Worm (Caenorhabditis elegans) whole organism, young adult: Measurements from ENCODE around the gene W06A11.1.

ENCODE experiments used
- B0019.2 ChIP-seq: fragments of 200-800 bp; sonication (Bioruptor generic); conservative IDR thresholded peaks from 2 replicates; pipeline ENCODE4 v1.3.6; 2022; ENCODE audit warnings: missing genetic modification reagents, missing genetic modification characterization, missing compliant biosample characterization
- D2030.7 ChIP-seq: fragments of 200-800 bp; sonication (Bioruptor generic); IDR thresholded peaks from 2 replicates; pipeline ENCODE4 v1.3.6; 2022; ENCODE audit warnings: missing genetic modification reagents, missing genetic modification characterization, missing compliant biosample characterization
- F10E7.11 ChIP-seq: sonication (generic microtip); optimal IDR thresholded peaks from 2 replicates; lab custom pipeline; 2017; ENCODE audit warnings: mild to moderate bottlenecking, missing genetic modification characterization, moderate library complexity, missing compliant biosample characterization
- F23B12.7 ChIP-seq: sonication (generic microtip); optimal IDR thresholded peaks from 2 replicates; lab custom pipeline; 2017; ENCODE audit warnings: missing genetic modification characterization, mild to moderate bottlenecking, missing compliant biosample characterization, antibody characterized with exemption, moderate library complexity; ENCODE audit not compliant: insufficient read depth
- F33H1.4 ChIP-seq: fragments of 200-800 bp; sonication (Bioruptor generic); IDR thresholded peaks from 2 replicates; pipeline ENCODE4 v1.3.6; 2022; ENCODE audit warnings: missing genetic modification reagents, missing genetic modification characterization, missing compliant biosample characterization
- F49E8.2 ChIP-seq: sonication (generic microtip); optimal IDR thresholded peaks from 3 replicates; lab custom pipeline; 2017; ENCODE audit warnings: missing genetic modification characterization, mild to moderate bottlenecking, missing compliant biosample characterization, antibody characterized with exemption, moderate library complexity; ENCODE audit not compliant: insufficient read depth
- F52B5.7 ChIP-seq: sonication (generic microtip); optimal IDR thresholded peaks from 2 replicates; lab custom pipeline; 2016; ENCODE audit warnings: mild to moderate bottlenecking, missing genetic modification characterization, missing compliant biosample characterization
- F57A8.1 ChIP-seq: fragments of 200-800 bp; sonication (Bioruptor generic); optimal IDR thresholded peaks from 2 replicates; lab custom pipeline; 2018; ENCODE audit warnings: mild to moderate bottlenecking, missing genetic modification characterization, moderate library complexity, missing compliant biosample characterization
- K11D2.4 ChIP-seq: fragments of 200-800 bp; sonication (Bioruptor generic); IDR thresholded peaks from 2 replicates; pipeline ENCODE4 v1.3.6; 2022; ENCODE audit warnings: missing genetic modification reagents, missing genetic modification characterization, missing compliant biosample characterization
- akir-1 ChIP-seq: fragments of 200-800 bp; sonication (Bioruptor generic); optimal IDR thresholded peaks from 2 replicates; lab custom pipeline; 2018; ENCODE audit warnings: mild to moderate bottlenecking, missing genetic modification characterization, moderate library complexity, missing compliant biosample characterization
- aptf-2 ChIP-seq: fragments of 200-800 bp; sonication (Bioruptor generic); conservative IDR thresholded peaks from 2 replicates; pipeline ENCODE4 v1.3.6; 2022; ENCODE audit warnings: missing genetic modification reagents, missing genetic modification characterization, missing compliant biosample characterization
- aptf-3 ChIP-seq: fragments of 200-800 bp; sonication (Bioruptor generic); IDR thresholded peaks from 2 replicates; pipeline ENCODE4 v1.3.6; 2022; ENCODE audit warnings: missing genetic modification characterization, missing compliant biosample characterization
- atf-7 ChIP-seq: sonication (generic microtip); optimal IDR thresholded peaks from 2 replicates; lab custom pipeline; 2017; ENCODE audit warnings: mild to moderate bottlenecking, missing genetic modification characterization, missing compliant biosample characterization
- ceh-58 ChIP-seq: fragments of 200-800 bp; sonication (Bioruptor generic); IDR thresholded peaks from 2 replicates; pipeline ENCODE4 v1.3.6; 2022; ENCODE audit warnings: missing genetic modification characterization, missing compliant biosample characterization
- ceh-91 ChIP-seq: fragments of 200-800 bp; sonication (Bioruptor generic); IDR thresholded peaks from 2 replicates; pipeline ENCODE4 v1.3.6; 2022; ENCODE audit warnings: missing genetic modification reagents, missing genetic modification characterization, missing compliant biosample characterization
- chd-7 ChIP-seq: sonication (generic microtip); optimal IDR thresholded peaks from 2 replicates; lab custom pipeline; 2016; ENCODE audit warnings: mild to moderate bottlenecking, missing genetic modification characterization, moderate library complexity, missing compliant biosample characterization
- dox-1 ChIP-seq: fragments of 200-800 bp; sonication (Bioruptor generic); IDR thresholded peaks from 2 replicates; pipeline ENCODE4 v1.3.6; 2022; ENCODE audit warnings: missing genetic modification reagents, missing genetic modification characterization, missing compliant biosample characterization
- efl-1 ChIP-seq: fragments of 150-350 bp; optimal IDR thresholded peaks from 2 replicates; lab custom pipeline; 2014; ENCODE audit warnings: missing biosample characterization, missing genetic modification reagents, missing genetic modification characterization
- egrh-3 ChIP-seq: fragments of 200-800 bp; sonication (Bioruptor generic); IDR thresholded peaks from 2 replicates; pipeline ENCODE4 v1.3.6; 2022; ENCODE audit warnings: missing genetic modification reagents, missing genetic modification characterization, missing compliant biosample characterization
- ekl-4 ChIP-seq: fragments of 200-800 bp; sonication (Bioruptor generic); IDR thresholded peaks from 2 replicates; pipeline ENCODE4 v1.3.6; 2022; ENCODE audit warnings: missing genetic modification reagents, missing genetic modification characterization, missing compliant biosample characterization
- ets-4 ChIP-seq: fragments of 200-800 bp; sonication (Bioruptor generic); optimal IDR thresholded peaks from 2 replicates; lab custom pipeline; 2018; ENCODE audit warnings: mild to moderate bottlenecking, missing genetic modification characterization, missing compliant biosample characterization
- him-1 ChIP-seq: sonication (generic microtip); optimal IDR thresholded peaks from 2 replicates; lab custom pipeline; 2016; ENCODE audit warnings: missing genotype, missing genetic modification reagents, missing genetic modification characterization, missing compliant biosample characterization
- hlh-26 ChIP-seq: fragments of 200-800 bp; sonication (Bioruptor generic); conservative IDR thresholded peaks from 2 replicates; pipeline ENCODE4 v1.3.6; 2022; ENCODE audit warnings: missing genetic modification reagents, missing genetic modification characterization, missing compliant biosample characterization
- let-526 ChIP-seq: fragments of 200-800 bp; sonication (Bioruptor generic); IDR thresholded peaks from 2 replicates; pipeline ENCODE4 v1.3.6; 2022; ENCODE audit warnings: missing genetic modification reagents, missing genetic modification characterization, missing compliant biosample characterization
- lin-26 ChIP-seq: fragments of 200-800 bp; sonication (Bioruptor generic); IDR thresholded peaks from 2 replicates; pipeline ENCODE4 v1.3.6; 2022; ENCODE audit warnings: missing genetic modification reagents, missing genetic modification characterization, missing compliant biosample characterization
- lin-40 ChIP-seq: sonication (generic microtip); optimal IDR thresholded peaks from 2 replicates; lab custom pipeline; 2016; ENCODE audit warnings: missing genetic modification characterization, mild to moderate bottlenecking, missing compliant biosample characterization, missing genotype, missing genetic modification reagents
- lir-1 ChIP-seq: fragments of 200-800 bp; sonication (Bioruptor generic); conservative IDR thresholded peaks from 2 replicates; pipeline ENCODE4 v1.3.6; 2022; ENCODE audit warnings: missing genetic modification reagents, missing genetic modification characterization, missing compliant biosample characterization
- lsl-1 ChIP-seq: fragments of 200-800 bp; sonication (Bioruptor generic); optimal IDR thresholded peaks from 2 replicates; lab custom pipeline; 2018; ENCODE audit warnings: mild to moderate bottlenecking, missing genetic modification characterization, moderate library complexity, missing compliant biosample characterization
- lsy-27 ChIP-seq: sonication (generic microtip); optimal IDR thresholded peaks from 2 replicates; lab custom pipeline; 2017; ENCODE audit warnings: missing genetic modification characterization, mild to moderate bottlenecking, missing compliant biosample characterization, antibody characterized with exemption, missing genotype, borderline replicate concordance; ENCODE audit not compliant: insufficient read depth
- madf-10 ChIP-seq: sonication (generic microtip); optimal IDR thresholded peaks from 2 replicates; lab custom pipeline; 2016; ENCODE audit warnings: mild to moderate bottlenecking, missing genetic modification characterization, missing compliant biosample characterization
- madf-6 ChIP-seq: fragments of 200-800 bp; sonication (Bioruptor generic); IDR thresholded peaks from 2 replicates; pipeline ENCODE4 v1.3.6; 2022; ENCODE audit warnings: missing genetic modification reagents, missing genetic modification characterization, missing compliant biosample characterization
- madf-8 ChIP-seq: fragments of 200-800 bp; sonication (Bioruptor generic); conservative IDR thresholded peaks from 2 replicates; pipeline ENCODE4 v1.3.6; 2022; ENCODE audit warnings: missing genetic modification reagents, missing genetic modification characterization, missing compliant biosample characterization
- mes-4 ChIP-seq: sonication (generic microtip); optimal IDR thresholded peaks from 2 replicates; lab custom pipeline; 2016; ENCODE audit warnings: missing genotype, missing genetic modification characterization, missing compliant biosample characterization
- mxl-1 ChIP-seq: sonication (generic microtip); optimal IDR thresholded peaks from 2 replicates; lab custom pipeline; 2016; ENCODE audit warnings: missing genetic modification characterization, missing compliant biosample characterization
- nfya-2 ChIP-seq: fragments of 200-800 bp; sonication (Bioruptor generic); IDR thresholded peaks from 2 replicates; pipeline ENCODE4 v1.3.6; 2022; ENCODE audit warnings: missing genetic modification reagents, missing genetic modification characterization, missing compliant biosample characterization
- nhr-120 ChIP-seq: fragments of 200-800 bp; sonication (Bioruptor generic); IDR thresholded peaks from 2 replicates; pipeline ENCODE4 v1.3.6; 2022; ENCODE audit warnings: missing genetic modification characterization, missing compliant biosample characterization
- nhr-90 ChIP-seq: sonication (generic microtip); optimal IDR thresholded peaks from 2 replicates; lab custom pipeline; 2016; ENCODE audit warnings: missing genotype, mild to moderate bottlenecking, missing genetic modification characterization, missing compliant biosample characterization
- rec-8 ChIP-seq, 2 experiments: sonication (generic microtip); optimal IDR thresholded peaks; 2 replicates each; lab custom pipeline; 2016; ENCODE audit warnings: mild to moderate bottlenecking in 2 of 2, missing genetic modification characterization in 2 of 2, missing genetic modification reagents in 2 of 2, missing genotype in 2 of 2, missing biosample characterization in 1 of 2, missing compliant biosample characterization in 1 of 2, moderate library complexity in 1 of 2
- snpc-1.3 ChIP-seq: sonication (generic microtip); optimal IDR thresholded peaks from 2 replicates; lab custom pipeline; 2017; ENCODE audit warnings: missing genetic modification characterization, mild to moderate bottlenecking, missing compliant biosample characterization, antibody characterized with exemption, moderate library complexity, missing genotype, missing genetic modification reagents; ENCODE audit not compliant: insufficient read depth
- snpc-3.4 ChIP-seq: sonication (generic microtip); optimal IDR thresholded peaks from 2 replicates; lab custom pipeline; 2017; ENCODE audit warnings: missing genetic modification characterization, mild to moderate bottlenecking, missing compliant biosample characterization, antibody characterized with exemption, moderate library complexity, missing genotype, missing genetic modification reagents
- snpc-4 ChIP-seq, 5 experiments: fragments of 150-350 bp in 1 of 5; sonication (generic microtip) in 4 of 5; optimal IDR thresholded peaks; 2 replicates each; lab custom pipeline; 2014 to 2018; ENCODE audit warnings: missing genetic modification characterization in 5 of 5, missing biosample characterization in 3 of 5, antibody characterized with exemption in 2 of 5, mild to moderate bottlenecking in 2 of 5, missing compliant biosample characterization in 2 of 5, missing genotype in 2 of 5, moderate library complexity in 2 of 5, missing genetic modification reagents in 1 of 5
- tbp1 ChIP-seq: fragments of 200-800 bp; sonication (Bioruptor generic); optimal IDR thresholded peaks from 2 replicates; lab custom pipeline; 2018; ENCODE audit warnings: mild to moderate bottlenecking, missing genetic modification characterization, missing compliant biosample characterization
- tbx-9 ChIP-seq: sonication (generic microtip); optimal IDR thresholded peaks from 2 replicates; lab custom pipeline; 2016; ENCODE audit warnings: borderline replicate concordance, missing genetic modification characterization, inconsistent platforms, missing compliant biosample characterization
- tlf-1 ChIP-seq: fragments of 200-800 bp; sonication (Bioruptor generic); optimal IDR thresholded peaks from 2 replicates; lab custom pipeline; 2018; ENCODE audit warnings: mild to moderate bottlenecking, missing genetic modification characterization, missing compliant biosample characterization
- unc-62 ChIP-seq: fragments of 150-350 bp; optimal IDR thresholded peaks from 2 replicates; lab custom pipeline; 2014; ENCODE audit warnings: missing biosample characterization, missing genetic modification reagents, missing genetic modification characterization
- ztf-22 ChIP-seq: fragments of 200-800 bp; sonication (Bioruptor generic); optimal IDR thresholded peaks from 2 replicates; lab custom pipeline; 2018; ENCODE audit warnings: mild to moderate bottlenecking, missing genetic modification characterization, moderate library complexity, missing compliant biosample characterization
- ztf-26 ChIP-seq: sonication (generic microtip); optimal IDR thresholded peaks from 2 replicates; lab custom pipeline; 2017; ENCODE audit warnings: missing genetic modification characterization, missing compliant biosample characterization

The W06A11.1 gene

ce11 chrII:4042696-4043095 is 24.7 kb upstream of the W06A11.1 start (continued):
- no peak for TF ChIP-seq rec-8 (tag; optimal IDR thresholded peaks at IDR 0.05; lab: Kevin White, UChicago)
- no peak for TF ChIP-seq aptf-2 (GFP tag; lab: Robert Waterston, UW)
- TF ChIP-seq hlh-26 (GFP tag; lab: Robert Waterston, UW), result no peak
- peak; percentile 86; the same call in 1 of the 2 replicates for TF ChIP-seq aptf-3 (GFP tag; lab: Robert Waterston, UW)
- TF ChIP-seq nfya-2 (GFP tag; lab: Robert Waterston, UW), result no peak
- no peak for TF ChIP-seq lsy-27 (tag; lab: Kevin White, UChicago)
- peak; percentile 69; the same call in 1 of the 2 replicates for TF ChIP-seq let-526 (GFP tag; lab: Robert Waterston, UW)
- peak; percentile 32 for TF ChIP-seq F52B5.7 (tag; lab: Kevin White, UChicago)
- TF ChIP-seq F33H1.4 (GFP tag; lab: Robert Waterston, UW), result peak; percentile 36
- no peak for TF ChIP-seq mes-4 (tag; lab: Kevin White, UChicago)
- TF ChIP-seq unc-62 (GFP tag; lab: Kevin White, UChicago), result no peak
- no peak for TF ChIP-seq lir-1 (GFP tag; lab: Robert Waterston, UW)
- no peak for TF ChIP-seq tbx-9 (tag; lab: Kevin White, UChicago)
- no peak for TF ChIP-seq nhr-90 (tag; lab: Kevin White, UChicago)
- no peak for TF ChIP-seq egrh-3 (GFP tag; lab: Robert Waterston, UW)
- no peak for TF ChIP-seq F10E7.11
- TF ChIP-seq K11D2.4 (GFP tag; lab: Robert Waterston, UW), result no peak
- TF ChIP-seq ztf-26, result no peak
- TF ChIP-seq lin-26 (GFP tag; lab: Robert Waterston, UW), result peak; percentile 78
- no peak for TF ChIP-seq ets-4 (GFP tag; lab: Kevin White, UChicago)
- TF ChIP-seq him-1 (tag; lab: Kevin White, UChicago), result no peak
- no peak for TF ChIP-seq nhr-120 (GFP tag; lab: Robert Waterston, UW)
- TF ChIP-seq chd-7 (tag; lab: Kevin White, UChicago), result peak; percentile 46
- TF ChIP-seq ekl-4 (GFP tag; lab: Robert Waterston, UW), result peak; percentile 79
- no peak for TF ChIP-seq F57A8.1 (GFP tag; lab: Kevin White, UChicago)
- TF ChIP-seq snpc-1.3, result peak; percentile 16
- TF ChIP-seq dox-1 (GFP tag; lab: Robert Waterston, UW), result no peak
- TF ChIP-seq tbp1, result peak; percentile 47
- TF ChIP-seq madf-10 (tag; lab: Kevin White, UChicago), result no peak
- TF ChIP-seq F49E8.2, result peak; percentile 53
- TF ChIP-seq madf-8, result peak; percentile 36; the same call in 1 of the 2 replicates
- no peak for TF ChIP-seq F23B12.7 (tag; lab: Kevin White, UChicago)
- TF ChIP-seq ceh-58, result no peak
- TF ChIP-seq mxl-1 (tag; lab: Kevin White, UChicago), result no peak
- TF ChIP-seq lsl-1, result peak; percentile 47
- no peak for TF ChIP-seq ztf-22 (GFP tag; lab: Kevin White, UChicago)
- no peak for TF ChIP-seq snpc-4 (GFP tag; optimal IDR thresholded peaks at IDR 0.05; lab: Kevin White, UChicago)
- no peak for TF ChIP-seq snpc-4 (tag; optimal IDR thresholded peaks at IDR 0.05; lab: Kevin White, UChicago)
- no peak for TF ChIP-seq akir-1 (GFP tag; lab: Kevin White, UChicago)
- TF ChIP-seq ceh-91 (GFP tag; lab: Robert Waterston, UW), result no peak
- TF ChIP-seq tlf-1, result peak; percentile 38
- no peak for TF ChIP-seq D2030.7
- no peak for TF ChIP-seq snpc-3.4 (tag; lab: Kevin White, UChicago)
- TF ChIP-seq efl-1 (GFP tag; lab: Kevin White, UChicago), result no peak
- no peak for TF ChIP-seq lin-40 (tag; lab: Kevin White, UChicago)
- TF ChIP-seq atf-7 (tag; lab: Kevin White, UChicago), result peak; percentile 58
- TF ChIP-seq B0019.2 (GFP tag; lab: Robert Waterston, UW), result no peak
- TF ChIP-seq madf-6 (GFP tag; lab: Robert Waterston, UW), result peak; percentile 81
